Fruit fly (Drosophila melanogaster) whole organism, embryonic: ENCODE measurements around the gene dod.

Experiments
- ATbp ChIP-seq: fragments of 200-800 bp; sonication (Bioruptor generic); optimal IDR thresholded peaks from 2 replicates; lab custom pipeline; 2017; ENCODE audit warnings: missing biosample characterization, mild to moderate bottlenecking, missing genetic modification characterization, missing genetic modification reagents
- CG10959 ChIP-seq: fragments of 200-800 bp; sonication (Bioruptor generic); IDR thresholded peaks from 2 replicates; pipeline ENCODE4 v1.3.6; 2022; ENCODE audit warnings: missing biosample characterization, missing genetic modification characterization
- CG11247 ChIP-seq: fragments of 200-800 bp; sonication (Bioruptor generic); IDR thresholded peaks from 2 replicates; pipeline ENCODE4 v1.3.6; 2022; ENCODE audit warnings: missing biosample characterization, missing genetic modification characterization
- CG11456 ChIP-seq: fragments of 200-800 bp; sonication (Bioruptor generic); IDR thresholded peaks from 3 replicates; pipeline ENCODE4 v1.3.6; 2022; ENCODE audit warnings: missing biosample characterization, missing genetic modification characterization
- CG11696 ChIP-seq: fragments of 200-800 bp; sonication (Bioruptor generic); IDR thresholded peaks from 2 replicates; pipeline ENCODE4 v1.3.6; 2022; ENCODE audit warnings: missing biosample characterization, missing genetic modification characterization
- CG12071 ChIP-seq: fragments of 200-800 bp; sonication (Bioruptor generic); optimal IDR thresholded peaks from 3 replicates; lab custom pipeline; 2018; ENCODE audit warnings: missing biosample characterization, mild to moderate bottlenecking, missing genetic modification characterization
- CG12104 ChIP-seq: fragments of 200-800 bp; sonication (Bioruptor generic); optimal IDR thresholded peaks from 3 replicates; lab custom pipeline; 2016; ENCODE audit warnings: missing biosample characterization, missing genetic modification characterization
- CG12219 ChIP-seq: fragments of 200-800 bp; sonication (Bioruptor generic); optimal IDR thresholded peaks from 3 replicates; lab custom pipeline; 2018; ENCODE audit warnings: missing biosample characterization, mild to moderate bottlenecking, missing genetic modification characterization
- CG14050 ChIP-seq: fragments of 200-800 bp; sonication (Bioruptor generic); IDR thresholded peaks from 3 replicates; pipeline ENCODE4 v1.3.6; 2022; ENCODE audit warnings: missing biosample characterization, missing genetic modification characterization
- CG14441 ChIP-seq: fragments of 200-800 bp; sonication (Bioruptor generic); IDR thresholded peaks from 2 replicates; pipeline ENCODE4 v1.3.6; 2022; ENCODE audit warnings: missing biosample characterization, missing genetic modification characterization
- CG18619 ChIP-seq: fragments of 200-800 bp; sonication (Bioruptor generic); optimal IDR thresholded peaks from 3 replicates; lab custom pipeline; 2017; ENCODE audit warnings: missing biosample characterization, mild to moderate bottlenecking, missing genetic modification characterization
- CG2199 ChIP-seq: fragments of 200-800 bp; sonication (Bioruptor generic); IDR thresholded peaks from 3 replicates; pipeline ENCODE4 v1.3.6; 2022; ENCODE audit warnings: missing biosample characterization, missing genetic modification characterization
- CG3995 ChIP-seq: fragments of 200-800 bp; sonication (Bioruptor generic); optimal IDR thresholded peaks from 3 replicates; lab custom pipeline; 2016; ENCODE audit warnings: missing biosample characterization, missing genetic modification characterization
- CG42726 ChIP-seq: fragments of 200-800 bp; sonication (Bioruptor generic); IDR thresholded peaks from 2 replicates; pipeline ENCODE4 v1.3.6; 2022; ENCODE audit warnings: missing biosample characterization, missing genetic modification characterization; ENCODE audit not compliant: partially characterized antibody
- CG4404 ChIP-seq: fragments of 200-800 bp; sonication (Bioruptor generic); IDR thresholded peaks from 2 replicates; pipeline ENCODE4 v1.3.6; 2022; ENCODE audit warnings: missing biosample characterization, missing genetic modification characterization
- CG6683 ChIP-seq: fragments of 200-800 bp; sonication (Bioruptor generic); optimal IDR thresholded peaks from 2 replicates; lab custom pipeline; 2017; ENCODE audit warnings: missing biosample characterization, mild to moderate bottlenecking, missing genetic modification characterization, missing genetic modification reagents
- CG7745 ChIP-seq: fragments of 200-800 bp; sonication (Bioruptor generic); optimal IDR thresholded peaks from 2 replicates; lab custom pipeline; 2018; ENCODE audit warnings: missing biosample characterization, mild to moderate bottlenecking, missing genetic modification characterization, moderate library complexity
- CG8478 ChIP-seq: fragments of >200 bp; optimal IDR thresholded peaks from 2 replicates; lab custom pipeline; 2018
- Camta ChIP-seq: fragments of 200-800 bp; sonication (Bioruptor generic); optimal IDR thresholded peaks from 2 replicates; lab custom pipeline; 2016; ENCODE audit warnings: missing biosample characterization, missing genetic modification characterization
- Chrac-16 ChIP-seq: fragments of 200-800 bp; sonication (Bioruptor generic); optimal IDR thresholded peaks from 3 replicates; lab custom pipeline; 2016; ENCODE audit warnings: missing biosample characterization, missing genetic modification characterization
- HLH4C ChIP-seq: fragments of 200-800 bp; sonication (Bioruptor generic); IDR thresholded peaks from 3 replicates; pipeline ENCODE4 v1.3.6; 2022; ENCODE audit warnings: missing biosample characterization, missing genetic modification characterization; ENCODE audit not compliant: partially characterized antibody
- Hr39 ChIP-seq: fragments of >200 bp; optimal IDR thresholded peaks from 2 replicates; lab custom pipeline; 2017
- Hr51 ChIP-seq, 2 experiments: fragments of 200-800 bp; sonication (Bioruptor generic); optimal IDR thresholded peaks; 2 replicates in 1 of 2; 3 replicates in 1 of 2; lab custom pipeline; 2016 to 2018; ENCODE audit warnings: missing biosample characterization in 2 of 2, missing genetic modification characterization in 2 of 2, mild to moderate bottlenecking in 1 of 2, moderate library complexity in 1 of 2
- Hr78 ChIP-seq, 2 experiments: fragments of 200-800 bp in 1 of 2; fragments of >200 bp in 1 of 2; sonication (Bioruptor generic) in 1 of 2; optimal IDR thresholded peaks; 2 replicates each; lab custom pipeline; 2017 to 2019; ENCODE audit warnings: missing biosample characterization in 2 of 2, missing genetic modification characterization in 2 of 2, mild to moderate bottlenecking in 1 of 2, moderate library complexity in 1 of 2
- Lpt ChIP-seq: fragments of >200 bp; optimal IDR thresholded peaks from 2 replicates; lab custom pipeline; 2018; ENCODE audit warnings: missing biosample characterization, missing genetic modification characterization
- Mad ChIP-seq: fragments of 200-800 bp; sonication (Bioruptor generic); optimal IDR thresholded peaks from 2 replicates; lab custom pipeline; 2016; ENCODE audit warnings: missing biosample characterization, missing genetic modification characterization
- Nf-YC ChIP-seq: fragments of 200-800 bp; optimal IDR thresholded peaks from 3 replicates; lab custom pipeline; 2019; ENCODE audit warnings: missing biosample characterization, mild to moderate bottlenecking, missing genetic modification characterization, moderate library complexity
- Ptx1 ChIP-seq: fragments of 200-800 bp; sonication (Bioruptor generic); IDR thresholded peaks from 2 replicates; pipeline ENCODE4 v1.3.6; 2022; ENCODE audit warnings: missing biosample characterization, missing genetic modification characterization
- Ravus ChIP-seq: fragments of 200-800 bp; sonication (Bioruptor generic); IDR thresholded peaks from 2 replicates; pipeline ENCODE4 v1.3.6; 2022; ENCODE audit warnings: missing biosample characterization, missing genetic modification characterization
- TFAM ChIP-seq: fragments of 200-800 bp; sonication (Bioruptor generic); optimal IDR thresholded peaks from 2 replicates; lab custom pipeline; 2017; ENCODE audit warnings: missing biosample characterization, missing genetic modification characterization, inconsistent platforms
- YL-1 ChIP-seq: fragments of 200-800 bp; sonication (Bioruptor generic); optimal IDR thresholded peaks from 3 replicates; lab custom pipeline; 2017; ENCODE audit warnings: missing biosample characterization, mild to moderate bottlenecking, missing genetic modification characterization
- amos ChIP-seq: fragments of 200-800 bp; sonication (Bioruptor generic); IDR thresholded peaks from 2 replicates; pipeline ENCODE4 v1.3.6; 2022; ENCODE audit warnings: missing biosample characterization, missing genetic modification characterization; ENCODE audit not compliant: partially characterized antibody
- btn ChIP-seq: fragments of 200-800 bp; sonication (Bioruptor generic); optimal IDR thresholded peaks from 2 replicates; lab custom pipeline; 2016; ENCODE audit warnings: missing biosample characterization, missing genetic modification characterization
- caup ChIP-seq: fragments of 200-800 bp; sonication (Bioruptor generic); optimal IDR thresholded peaks from 3 replicates; lab custom pipeline; 2017; ENCODE audit warnings: missing biosample characterization, mild to moderate bottlenecking, missing genetic modification characterization, moderate library complexity; ENCODE audit not compliant: severe bottlenecking
- crc ChIP-seq: fragments of 200-800 bp; sonication (Bioruptor generic); optimal IDR thresholded peaks from 2 replicates; lab custom pipeline; 2016; ENCODE audit warnings: missing biosample characterization, missing genetic modification characterization
- ewg ChIP-seq: fragments of 200-800 bp; sonication (Bioruptor generic); optimal IDR thresholded peaks from 3 replicates; lab custom pipeline; 2017; ENCODE audit warnings: mild to moderate bottlenecking, missing biosample characterization, missing genetic modification reagents, missing genetic modification characterization
- lilli ChIP-seq: fragments of 200-800 bp; sonication (Bioruptor generic); optimal IDR thresholded peaks from 3 replicates; lab custom pipeline; 2016; ENCODE audit warnings: missing biosample characterization, missing genetic modification characterization
- onecut ChIP-seq: fragments of 200-800 bp; sonication (Bioruptor generic); IDR thresholded peaks from 2 replicates; pipeline ENCODE4 v1.3.6; 2022; ENCODE audit warnings: missing biosample characterization, missing genetic modification characterization
- pita ChIP-seq: fragments of 200-800 bp; sonication (Bioruptor generic); optimal IDR thresholded peaks from 2 replicates; lab custom pipeline; 2017; ENCODE audit warnings: missing biosample characterization, mild to moderate bottlenecking, missing genetic modification characterization
- psq ChIP-seq: fragments of 200-800 bp; sonication (Bioruptor generic); optimal IDR thresholded peaks from 2 replicates; lab custom pipeline; 2017; ENCODE audit warnings: missing biosample characterization, missing genetic modification characterization
- pum ChIP-seq: fragments of 200-800 bp; sonication (Bioruptor generic); optimal IDR thresholded peaks from 2 replicates; lab custom pipeline; 2016; ENCODE audit warnings: missing biosample characterization, missing genetic modification characterization
- rib ChIP-seq: fragments of 200-800 bp; sonication (Bioruptor generic); IDR thresholded peaks from 2 replicates; pipeline ENCODE4 v1.3.6; 2022; ENCODE audit warnings: missing biosample characterization, missing genetic modification characterization
- sisA ChIP-seq: fragments of 200-800 bp; sonication (Bioruptor generic); IDR thresholded peaks from 2 replicates; pipeline ENCODE4 v1.3.6; 2022; ENCODE audit warnings: missing biosample characterization, missing genetic modification characterization
- sr ChIP-seq: fragments of 200-800 bp; sonication (Bioruptor generic); IDR thresholded peaks from 3 replicates; pipeline ENCODE4 v1.3.6; 2022; ENCODE audit warnings: missing biosample characterization, missing genetic modification characterization
- tap ChIP-seq: fragments of 200-800 bp; optimal IDR thresholded peaks from 3 replicates; lab custom pipeline; 2019; ENCODE audit warnings: missing biosample characterization, mild to moderate bottlenecking, missing genetic modification characterization, moderate library complexity
- tio ChIP-seq: fragments of 200-800 bp; sonication (Bioruptor generic); optimal IDR thresholded peaks from 2 replicates; lab custom pipeline; 2017; ENCODE audit warnings: missing biosample characterization, missing genetic modification characterization, inconsistent platforms
- vvl ChIP-seq: fragments of 200-800 bp; sonication (Bioruptor generic); IDR thresholded peaks from 2 replicates; pipeline ENCODE4 v1.3.6; 2022; ENCODE audit warnings: missing biosample characterization, missing genetic modification characterization
- yki ChIP-seq: fragments of >200 bp; optimal IDR thresholded peaks from 3 replicates; lab custom pipeline; 2018

dod gene

DNA sequence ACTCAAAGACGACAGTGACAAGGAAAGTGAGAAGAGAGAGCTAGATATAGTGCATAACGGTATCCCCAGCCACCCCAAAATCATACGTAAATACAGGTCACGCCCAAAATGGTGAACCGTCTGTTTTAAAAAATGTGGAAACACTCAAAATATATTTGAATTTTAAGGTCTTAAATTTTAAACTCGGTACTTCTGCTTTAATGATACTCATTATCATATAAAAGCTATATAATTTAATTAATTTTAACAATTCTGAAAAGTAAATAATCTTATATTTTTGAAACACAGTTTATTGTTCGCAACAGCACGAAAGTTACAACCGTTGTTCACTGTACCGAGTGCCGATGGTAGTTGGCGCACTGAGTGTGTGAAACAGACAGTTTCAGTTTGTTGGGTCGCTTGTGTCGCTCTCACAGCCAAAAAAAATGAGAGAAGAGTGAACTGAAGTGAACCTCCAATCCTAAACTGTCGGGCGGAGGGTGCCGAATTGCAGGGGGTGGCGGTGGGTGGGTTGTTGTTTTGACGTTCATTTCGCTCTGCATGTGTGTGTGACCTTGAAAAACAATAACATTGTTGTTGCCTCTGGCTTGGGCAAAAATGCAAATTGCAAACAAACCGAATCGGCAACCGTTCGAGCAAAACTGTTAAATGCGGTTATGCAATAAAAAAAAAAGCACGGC is 21.3 kb downstream of the dod start (continued):
- 0 out of 3 replicates have a peak, but pooled peaks have one; percentile 61 for TF ChIP-seq CG2199 (GFP tag; lab: Robert Waterston, UW)
- TF ChIP-seq CG14441 (GFP tag; lab: Robert Waterston, UW) = peak; percentile 82
- TF ChIP-seq caup (GFP tag; lab: Kevin White, UChicago) = peak; percentile 90
- TF ChIP-seq CG11696 (GFP tag; lab: Robert Waterston, UW) = 0 out of 2 replicates have a peak, but pooled peaks have one; percentile 32
- TF ChIP-seq CG11247 (GFP tag; lab: Robert Waterston, UW) = peak; percentile 71
- TF ChIP-seq CG3995 (GFP tag; lab: Kevin White, UChicago) = peak; percentile 32
- peak; percentile 80 for TF ChIP-seq Ravus
- TF ChIP-seq sisA (GFP tag; lab: Robert Waterston, UW) = peak; percentile 92
- TF ChIP-seq CG42726 = 0 out of 2 replicates have a peak, but pooled peaks have one; percentile 12
- TF ChIP-seq Ptx1 (GFP tag; lab: Robert Waterston, UW) = peak; percentile 93
- peak; percentile 82; the same call in 2 of the 3 replicates for TF ChIP-seq CG14050 (GFP tag; lab: Robert Waterston, UW)
- no peak for TF ChIP-seq yki (lab: Kevin White, UChicago)
- peak; percentile 83 for TF ChIP-seq CG11456
- TF ChIP-seq Lpt (GFP tag; lab: Kevin White, UChicago) = no peak
- peak; percentile 71 for TF ChIP-seq onecut
- peak; percentile 84 for TF ChIP-seq CG4404 (GFP tag; lab: Robert Waterston, UW)
- TF ChIP-seq CG18619 = peak; percentile 91
- no peak for TF ChIP-seq HLH4C (GFP tag; lab: Robert Waterston, UW)
- peak; percentile 33 for TF ChIP-seq TFAM (GFP tag; lab: Kevin White, UChicago)
- peak; percentile 77 for TF ChIP-seq CG12071 (GFP tag; lab: Kevin White, UChicago)
- TF ChIP-seq CG8478 (lab: Kevin White, UChicago) = no peak
- TF ChIP-seq ATbp (GFP tag; lab: Kevin White, UChicago) = peak; percentile 92
- TF ChIP-seq Hr39 = no peak
- no peak for TF ChIP-seq btn
- peak; percentile 33 for TF ChIP-seq psq
- TF ChIP-seq tap (tag; lab: Kevin White, UChicago) = peak; percentile 91
- TF ChIP-seq tio (GFP tag; lab: Kevin White, UChicago) = peak; percentile 91
- TF ChIP-seq pita (GFP tag; lab: Kevin White, UChicago) = no peak
- peak; percentile 75 for TF ChIP-seq rib (GFP tag; lab: Robert Waterston, UW)
- peak; percentile 83 for TF ChIP-seq lilli (GFP tag; lab: Kevin White, UChicago)
- TF ChIP-seq ewg (GFP tag; lab: Kevin White, UChicago) = peak; percentile 84
- peak; percentile 83 for TF ChIP-seq CG12219 (GFP tag; lab: Kevin White, UChicago)
- TF ChIP-seq Mad (GFP tag; lab: Kevin White, UChicago) = peak; percentile 58
- TF ChIP-seq sr = no peak
- no peak for TF ChIP-seq crc
- TF ChIP-seq YL-1 (GFP tag; lab: Kevin White, UChicago) = peak; percentile 63
- peak; percentile 87 for TF ChIP-seq Chrac-16 (GFP tag; lab: Kevin White, UChicago)
- TF ChIP-seq Hr51 (GFP tag; optimal IDR thresholded peaks at IDR 0.05; lab: Kevin White, UChicago) = peak; percentile 20 to 94
- no peak for TF ChIP-seq Camta (GFP tag; lab: Kevin White, UChicago)
- no peak for TF ChIP-seq amos
- TF ChIP-seq Nf-YC (tag; lab: Kevin White, UChicago) = peak; percentile 86
- no peak for TF ChIP-seq CG7745
- peak; percentile 85 for TF ChIP-seq CG12104 (GFP tag; lab: Kevin White, UChicago)
- TF ChIP-seq CG6683 = peak; percentile 91
- TF ChIP-seq Hr78 (GFP tag; optimal IDR thresholded peaks at IDR 0.05; lab: Kevin White, UChicago) = peak in 1 of 2 experiments; percentile 85
- peak; percentile 30 for TF ChIP-seq pum (GFP tag; lab: Kevin White, UChicago)
- peak; percentile 59 for TF ChIP-seq CG10959
- TF ChIP-seq vvl (GFP tag; lab: Robert Waterston, UW) = peak; percentile 88
- TF ChIP-seq, all 482 proteins: peak for 373
